Fruit fly (Drosophila melanogaster) whole organism, embryonic: ENCODE measurements around the gene Fas3.

Experiments used
- Bgb ChIP-seq: fragments of 200-800 bp; sonication (Bioruptor generic); IDR thresholded peaks from 2 replicates; pipeline ENCODE4 v1.3.6; 2022; ENCODE audit warnings: missing biosample characterization, missing genetic modification characterization; ENCODE audit not compliant: partially characterized antibody
- CG12236 ChIP-seq: fragments of 200-800 bp; sonication (Bioruptor generic); optimal IDR thresholded peaks from 2 replicates; lab custom pipeline; 2016; ENCODE audit warnings: missing biosample characterization, missing genetic modification characterization
- CG1647 ChIP-seq: fragments of 200-800 bp; sonication (Bioruptor generic); optimal IDR thresholded peaks from 3 replicates; lab custom pipeline; 2016; ENCODE audit warnings: missing biosample characterization, missing genetic modification characterization
- CG1832 ChIP-seq: fragments of 200-800 bp; sonication (Bioruptor generic); optimal IDR thresholded peaks from 2 replicates; lab custom pipeline; 2017; ENCODE audit warnings: missing biosample characterization, mild to moderate bottlenecking, missing genetic modification characterization, inconsistent platforms
- CG18764 ChIP-seq: fragments of 200-800 bp; sonication (Bioruptor generic); optimal IDR thresholded peaks from 3 replicates; lab custom pipeline; 2016; ENCODE audit warnings: missing biosample characterization, missing genetic modification characterization
- CG31388 ChIP-seq: fragments of 200-800 bp; sonication (Bioruptor generic); optimal IDR thresholded peaks from 2 replicates; lab custom pipeline; 2016; ENCODE audit warnings: missing biosample characterization, missing genetic modification characterization
- CG33213 ChIP-seq: fragments of 200-800 bp; sonication (Bioruptor generic); optimal IDR thresholded peaks from 3 replicates; lab custom pipeline; 2016; ENCODE audit warnings: missing biosample characterization, missing genetic modification characterization
- CG3847 ChIP-seq: fragments of 200-800 bp; sonication (Bioruptor generic); IDR thresholded peaks from 2 replicates; pipeline ENCODE4 v1.3.6; 2022; ENCODE audit warnings: missing biosample characterization, missing genetic modification characterization
- CG4328 ChIP-seq: fragments of 200-800 bp; sonication (Bioruptor generic); optimal IDR thresholded peaks from 3 replicates; lab custom pipeline; 2017; ENCODE audit warnings: missing biosample characterization, missing genetic modification reagents, missing genetic modification characterization
- CG43689 ChIP-seq: fragments of 200-800 bp; sonication (Bioruptor generic); IDR thresholded peaks from 2 replicates; pipeline ENCODE4 v1.3.6; 2022; ENCODE audit warnings: missing biosample characterization, missing genetic modification characterization
- CG8089 ChIP-seq: fragments of 200-800 bp; sonication (Bioruptor generic); optimal IDR thresholded peaks from 3 replicates; lab custom pipeline; 2016; ENCODE audit warnings: missing biosample characterization, missing genetic modification characterization
- CG8359 ChIP-seq: fragments of 200-800 bp; sonication (Bioruptor generic); optimal IDR thresholded peaks from 2 replicates; lab custom pipeline; 2017; ENCODE audit warnings: missing biosample characterization, mild to moderate bottlenecking, missing genetic modification characterization, borderline replicate concordance
- Deaf1 ChIP-seq: fragments of 200-800 bp; optimal IDR thresholded peaks from 3 replicates; lab custom pipeline; 2019; ENCODE audit warnings: missing biosample characterization, mild to moderate bottlenecking, missing genetic modification characterization, moderate library complexity
- Dfd ChIP-seq, 2 experiments: fragments of >200 bp; optimal IDR thresholded peaks; 2 replicates each; lab custom pipeline; 2017; ENCODE audit warnings: missing biosample characterization in 2 of 2, missing genetic modification characterization in 2 of 2
- Dip2 ChIP-seq: fragments of 200-800 bp; sonication (Bioruptor generic); IDR thresholded peaks from 2 replicates; pipeline ENCODE4 v1.3.6; 2022; ENCODE audit warnings: missing biosample characterization, missing genetic modification characterization
- ERR ChIP-seq: fragments of 200-800 bp; sonication (Bioruptor generic); optimal IDR thresholded peaks from 2 replicates; lab custom pipeline; 2016; ENCODE audit warnings: missing biosample characterization, missing genetic modification characterization
- Ets65A ChIP-seq: fragments of 200-800 bp; sonication (Bioruptor generic); peaks from one replicate; lab custom pipeline; 2016; ENCODE audit warnings: missing biosample characterization, missing genetic modification characterization
- Fer3 ChIP-seq: fragments of 200-800 bp; sonication (Bioruptor generic); optimal IDR thresholded peaks from 2 replicates; lab custom pipeline; 2018; ENCODE audit warnings: missing biosample characterization, mild to moderate bottlenecking, missing genetic modification characterization, moderate library complexity
- Hsf ChIP-seq: fragments of 200-800 bp; sonication (Bioruptor generic); optimal IDR thresholded peaks from 3 replicates; lab custom pipeline; 2016; ENCODE audit warnings: missing biosample characterization, missing genetic modification characterization
- MBD-R2 ChIP-seq: fragments of 200-800 bp; sonication (Bioruptor generic); IDR thresholded peaks from 2 replicates; pipeline ENCODE4 v1.3.6; 2022; ENCODE audit warnings: missing biosample characterization, missing genetic modification characterization
- Myb ChIP-seq: fragments of 200-800 bp; sonication (Bioruptor generic); optimal IDR thresholded peaks from 2 replicates; lab custom pipeline; 2016; ENCODE audit warnings: missing biosample characterization, missing genetic modification characterization
- Oli ChIP-seq: fragments of 200-800 bp; sonication (Bioruptor generic); optimal IDR thresholded peaks from 2 replicates; lab custom pipeline; 2018; ENCODE audit warnings: missing biosample characterization, mild to moderate bottlenecking, missing genetic modification characterization, moderate library complexity
- Optix ChIP-seq: fragments of 200-800 bp; sonication (Bioruptor generic); IDR thresholded peaks from 3 replicates; pipeline ENCODE4 v1.3.6; 2022; ENCODE audit warnings: missing biosample characterization, missing genetic modification characterization
- Ptx1 ChIP-seq: fragments of 200-800 bp; sonication (Bioruptor generic); IDR thresholded peaks from 2 replicates; pipeline ENCODE4 v1.3.6; 2022; ENCODE audit warnings: missing biosample characterization, missing genetic modification characterization
- Vsx1 ChIP-seq: fragments of 200-800 bp; sonication (Bioruptor generic); optimal IDR thresholded peaks from 2 replicates; lab custom pipeline; 2017; ENCODE audit warnings: missing biosample characterization, mild to moderate bottlenecking, missing genetic modification characterization, missing genetic modification reagents
- ab ChIP-seq: fragments of 200-800 bp; sonication (Bioruptor generic); optimal IDR thresholded peaks from 2 replicates; lab custom pipeline; 2016; ENCODE audit warnings: missing biosample characterization, missing genetic modification characterization
- cato ChIP-seq: fragments of 200-800 bp; sonication (Bioruptor generic); optimal IDR thresholded peaks from 2 replicates; lab custom pipeline; 2016; ENCODE audit warnings: missing biosample characterization, missing genetic modification characterization, borderline replicate concordance
- chinmo ChIP-seq: fragments of 200-800 bp; sonication (Bioruptor generic); IDR thresholded peaks from 4 replicates; pipeline ENCODE4 v1.3.6; 2022; ENCODE audit warnings: missing biosample characterization, missing genetic modification characterization; ENCODE audit not compliant: partially characterized antibody
- crol ChIP-seq: fragments of 200-800 bp; sonication (Bioruptor generic); IDR thresholded peaks from 2 replicates; pipeline ENCODE4 v1.3.6; 2022; ENCODE audit warnings: missing biosample characterization, missing genetic modification characterization
- cwo ChIP-seq: fragments of 200-800 bp; sonication (Bioruptor generic); optimal IDR thresholded peaks from 3 replicates; lab custom pipeline; 2017; ENCODE audit warnings: missing biosample characterization, missing genetic modification characterization, mild to moderate bottlenecking, moderate library complexity, missing genetic modification reagents
- dimm ChIP-seq: fragments of 200-800 bp; sonication (Bioruptor generic); IDR thresholded peaks from 2 replicates; pipeline ENCODE4 v1.3.6; 2022; ENCODE audit warnings: missing biosample characterization, missing genetic modification characterization
- dpn ChIP-seq, 2 experiments: fragments of 200-800 bp; sonication (Bioruptor generic); optimal IDR thresholded peaks; 3 replicates each; lab custom pipeline; 2016; ENCODE audit warnings: missing biosample characterization in 2 of 2, missing genetic modification characterization in 2 of 2
- dysf ChIP-seq: fragments of 200-800 bp; sonication (Bioruptor generic); IDR thresholded peaks from 3 replicates; pipeline ENCODE4 v1.3.6; 2022; ENCODE audit warnings: missing biosample characterization, missing genetic modification characterization
- esg ChIP-seq: fragments of 200-800 bp; sonication (Bioruptor generic); conservative IDR thresholded peaks from 2 replicates; pipeline ENCODE4 v1.3.6; 2022; ENCODE audit warnings: missing biosample characterization, missing genetic modification characterization
- gcm ChIP-seq: fragments of 200-800 bp; sonication (Bioruptor generic); optimal IDR thresholded peaks from 2 replicates; lab custom pipeline; 2019; ENCODE audit warnings: missing biosample characterization, mild to moderate bottlenecking, missing genetic modification characterization, moderate library complexity
- grn ChIP-seq: fragments of 200-800 bp; sonication (Bioruptor generic); optimal IDR thresholded peaks from 3 replicates; lab custom pipeline; 2017; ENCODE audit warnings: missing biosample characterization, missing genetic modification characterization
- hbn ChIP-seq: fragments of 200-800 bp; sonication (Bioruptor generic); IDR thresholded peaks from 2 replicates; pipeline ENCODE4 v1.3.6; 2022; ENCODE audit warnings: missing biosample characterization, missing genetic modification characterization; ENCODE audit not compliant: partially characterized antibody
- hkb ChIP-seq, 2 experiments: fragments of 200-800 bp in 1 of 2; fragments of >200 bp in 1 of 2; sonication (Bioruptor generic) in 1 of 2; IDR thresholded peaks in 1 of 2; optimal IDR thresholded peaks in 1 of 2; 2 replicates each; pipeline versions ENCODE4 v1.3.6 to Lab custom; 2017 to 2022; ENCODE audit warnings: missing biosample characterization in 1 of 2, missing genetic modification characterization in 1 of 2
- knrl ChIP-seq: fragments of 200-800 bp; sonication (Bioruptor generic); IDR thresholded peaks from 3 replicates; pipeline ENCODE4 v1.3.6; 2022; ENCODE audit warnings: missing biosample characterization, missing genetic modification characterization; ENCODE audit not compliant: partially characterized antibody
- mirr ChIP-seq: fragments of 200-800 bp; sonication (Bioruptor generic); optimal IDR thresholded peaks from 3 replicates; lab custom pipeline; 2018; ENCODE audit warnings: missing biosample characterization, mild to moderate bottlenecking, missing genetic modification characterization
- p53 ChIP-seq: fragments of 200-800 bp; sonication (Bioruptor generic); optimal IDR thresholded peaks from 2 replicates; lab custom pipeline; 2016; ENCODE audit warnings: missing biosample characterization, missing genetic modification characterization
- ro ChIP-seq: fragments of 200-800 bp; sonication (Bioruptor generic); IDR thresholded peaks from 2 replicates; pipeline ENCODE4 v1.3.6; 2022; ENCODE audit warnings: missing biosample characterization, missing genetic modification characterization
- scrt ChIP-seq: fragments of 200-800 bp; sonication (Bioruptor generic); optimal IDR thresholded peaks from 2 replicates; lab custom pipeline; 2018; ENCODE audit warnings: missing biosample characterization, mild to moderate bottlenecking, missing genetic modification characterization, moderate library complexity
- sima ChIP-seq: fragments of 200-800 bp; sonication (Bioruptor generic); optimal IDR thresholded peaks from 2 replicates; lab custom pipeline; 2016; ENCODE audit warnings: missing biosample characterization, missing genetic modification characterization
- sob ChIP-seq: fragments of 200-800 bp; sonication (Bioruptor generic); IDR thresholded peaks from 2 replicates; pipeline ENCODE4 v1.3.6; 2022; ENCODE audit warnings: missing biosample characterization, missing genetic modification characterization
- tap ChIP-seq: fragments of 200-800 bp; optimal IDR thresholded peaks from 3 replicates; lab custom pipeline; 2019; ENCODE audit warnings: missing biosample characterization, mild to moderate bottlenecking, missing genetic modification characterization, moderate library complexity
- tll ChIP-seq, 2 experiments: fragments of 200-800 bp in 1 of 2; fragments of >200 bp in 1 of 2; sonication (Bioruptor generic) in 1 of 2; optimal IDR thresholded peaks; 2 replicates each; lab custom pipeline; 2017 to 2019; ENCODE audit warnings: missing biosample characterization in 2 of 2, missing genetic modification characterization in 2 of 2, mild to moderate bottlenecking in 1 of 2, moderate library complexity in 1 of 2
- tna ChIP-seq: fragments of 200-800 bp; sonication (Bioruptor generic); IDR thresholded peaks from 2 replicates; pipeline ENCODE4 v1.3.6; 2022; ENCODE audit warnings: missing biosample characterization, missing genetic modification characterization; ENCODE audit not compliant: partially characterized antibody
- usp ChIP-seq: fragments of >200 bp; optimal IDR thresholded peaks from 2 replicates; lab custom pipeline; 2017; ENCODE audit warnings: missing biosample characterization, missing genetic modification characterization
- vvl ChIP-seq: fragments of 200-800 bp; sonication (Bioruptor generic); IDR thresholded peaks from 2 replicates; pipeline ENCODE4 v1.3.6; 2022; ENCODE audit warnings: missing biosample characterization, missing genetic modification characterization
- wek ChIP-seq: fragments of 200-800 bp; sonication (Bioruptor generic); optimal IDR thresholded peaks from 3 replicates; lab custom pipeline; 2018; ENCODE audit warnings: missing biosample characterization, mild to moderate bottlenecking, missing genetic modification characterization, moderate library complexity

Fas3 gene

DNA sequence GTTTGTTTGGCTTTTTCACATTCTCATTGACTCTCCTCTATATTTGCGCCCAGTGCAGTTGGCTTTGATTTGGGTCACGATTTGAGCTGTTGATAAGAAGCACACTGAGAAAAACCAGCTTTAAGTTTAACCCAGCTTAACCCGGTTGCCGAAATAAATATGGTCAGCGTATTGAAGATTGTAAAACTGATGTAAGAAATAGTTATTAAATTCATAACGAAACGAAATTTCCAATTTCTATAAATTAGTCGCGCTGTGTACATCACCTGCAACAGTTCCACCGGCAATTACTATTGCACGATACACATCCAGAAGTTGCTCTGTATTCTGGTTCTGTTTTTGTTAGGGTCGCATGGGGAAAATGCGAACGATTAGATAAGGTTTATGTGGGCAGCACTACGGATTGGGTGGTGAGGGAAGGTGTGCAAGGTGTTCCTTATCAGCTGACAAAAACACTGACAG lies 5.2 kb downstream of the Fas3 start (continued):
- no peak for TF ChIP-seq tna
- peak; percentile 90 for TF ChIP-seq dysf (GFP tag; lab: Robert Waterston, UW)
- TF ChIP-seq Oli (tag; lab: Kevin White, UChicago): peak; percentile 87
- TF ChIP-seq CG43689: peak; percentile 72
- TF ChIP-seq tll (GFP tag; optimal IDR thresholded peaks at IDR 0.05; lab: Kevin White, UChicago): no peak
- TF ChIP-seq CG33213: peak; percentile 63
- TF ChIP-seq usp (GFP tag; lab: Kevin White, UChicago): no peak
- peak; percentile 89 for TF ChIP-seq Ptx1 (GFP tag; lab: Robert Waterston, UW)
- no peak for TF ChIP-seq hbn (GFP tag; lab: Robert Waterston, UW)
- TF ChIP-seq CG12236 (GFP tag; lab: Kevin White, UChicago): peak; percentile 76
- TF ChIP-seq ERR (GFP tag; lab: Kevin White, UChicago): peak; percentile 33
- no peak for TF ChIP-seq CG1832
- TF ChIP-seq Bgb: no peak
- TF ChIP-seq p53 (GFP tag; lab: Kevin White, UChicago): peak; percentile 50
- TF ChIP-seq Myb (GFP tag; lab: Kevin White, UChicago): peak; percentile 57
- TF ChIP-seq cwo (GFP tag; lab: Kevin White, UChicago): peak; percentile 67
- peak; percentile 61 for TF ChIP-seq scrt (GFP tag; lab: Kevin White, UChicago)
- peak; percentile 80 for TF ChIP-seq ro (GFP tag; lab: Robert Waterston, UW)
- TF ChIP-seq gcm: peak; percentile 84
- TF ChIP-seq dimm (GFP tag; lab: Robert Waterston, UW): peak; percentile 59; the same call in 1 of the 2 replicates
- TF ChIP-seq knrl (GFP tag; lab: Robert Waterston, UW): no peak
- TF ChIP-seq CG8089 (GFP tag; lab: Kevin White, UChicago): peak; percentile 84
- TF ChIP-seq hkb (optimal IDR thresholded peaks at IDR 0.05; lab: Kevin White, UChicago): no peak
- TF ChIP-seq hkb (GFP tag; IDR thresholded peaks at IDR 0.05; lab: Robert Waterston, UW): peak; percentile 91
- peak; percentile 74 for TF ChIP-seq wek (GFP tag; lab: Kevin White, UChicago)
- TF ChIP-seq Fer3: peak; percentile 76
- TF ChIP-seq CG1647 (GFP tag; lab: Kevin White, UChicago): peak; percentile 71
- peak; percentile 39 for TF ChIP-seq mirr (GFP tag; lab: Kevin White, UChicago)
- TF ChIP-seq CG18764 (GFP tag; lab: Kevin White, UChicago): peak; percentile 68
- TF ChIP-seq CG8359 (GFP tag; lab: Kevin White, UChicago): peak; percentile 60
- TF ChIP-seq Deaf1 (tag; lab: Kevin White, UChicago): peak; percentile 53

DNA sequence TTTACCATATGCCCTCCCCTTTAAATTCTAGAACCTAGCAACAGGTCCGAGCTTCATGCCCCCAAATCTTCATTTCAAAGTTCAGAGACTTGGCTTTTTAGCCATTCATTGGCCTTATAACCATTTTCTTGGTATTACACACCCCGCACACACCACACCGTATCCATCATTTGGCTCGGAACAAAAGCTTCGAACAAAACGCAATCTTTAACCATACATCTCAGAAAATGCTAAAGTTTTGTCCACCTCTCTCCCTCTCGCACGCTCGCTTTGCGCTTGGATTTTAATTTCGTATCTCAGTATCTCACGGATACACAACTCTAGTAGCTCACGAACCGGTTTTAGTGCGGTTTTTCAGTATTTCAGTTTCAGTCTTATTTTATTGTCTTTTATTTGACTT lies 7.1 kb downstream of the Fas3 start:
- TF ChIP-seq grn (GFP tag; lab: Kevin White, UChicago) (peak; percentile 76), Dfd (GFP tag; optimal IDR thresholded peaks at IDR 0.05; lab: Kevin White, UChicago) (no peak), CG3847 (no peak), Myb (GFP tag; lab: Kevin White, UChicago) (no peak), sob (GFP tag; lab: Robert Waterston, UW) (no peak), chinmo (GFP tag; lab: Robert Waterston, UW) (0 out of 4 replicates have a peak, but pooled peaks have one; percentile 76), cato (no peak), sima (GFP tag; lab: Kevin White, UChicago) (no peak), Hsf (GFP tag; lab: Kevin White, UChicago) (no peak), Dip2 (no peak), CG4328 (GFP tag; lab: Kevin White, UChicago) (no peak), MBD-R2 (GFP tag; lab: Robert Waterston, UW) (no peak), Ets65A (GFP tag; lab: Kevin White, UChicago) (no peak), esg (no peak), tap (tag; lab: Kevin White, UChicago) (no peak), Vsx1 (no peak), Optix (no peak), crol (GFP tag; lab: Robert Waterston, UW) (peak; percentile 66), CG1832 (no peak), CG31388 (GFP tag; lab: Kevin White, UChicago) (no peak), ab (GFP tag; lab: Kevin White, UChicago) (peak; percentile 12), vvl (GFP tag; lab: Robert Waterston, UW) (peak; percentile 28; the same call in 1 of the 2 replicates), dpn (GFP tag; optimal IDR thresholded peaks at IDR 0.05; lab: Kevin White, UChicago) (no peak)
